Fruit fly (Drosophila melanogaster): ENCODE results near the gene Edem2.

DNA sequence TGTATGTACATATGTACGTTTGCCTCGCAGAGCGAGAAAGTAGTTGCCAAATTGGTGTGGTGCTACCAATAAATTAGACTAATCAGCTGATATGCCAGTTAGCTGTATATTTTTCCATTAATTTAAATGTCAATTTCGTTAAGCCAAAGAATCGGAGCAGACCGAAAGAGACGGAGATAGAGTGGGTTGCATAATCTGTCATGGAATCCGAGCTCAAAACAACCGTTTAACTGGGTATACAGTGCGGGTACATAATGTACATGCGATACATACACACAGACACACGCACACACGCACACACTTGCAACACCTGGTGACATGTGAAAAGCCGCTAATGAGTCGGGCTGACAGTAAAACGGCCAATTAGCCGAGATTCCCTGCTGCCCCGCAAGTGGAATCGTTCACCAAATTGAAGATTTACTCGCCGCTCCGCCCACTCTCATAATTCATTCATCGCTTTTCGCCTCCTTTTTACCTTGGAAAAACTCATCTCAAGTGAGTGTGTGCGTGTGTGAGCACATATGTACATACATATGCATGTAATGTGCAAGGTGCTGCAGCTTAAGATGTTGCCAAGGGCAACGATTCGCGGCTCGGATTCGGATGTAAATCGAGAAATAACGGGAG lies 836 bp upstream of the Edem2 start:
- no peak for TF ChIP-seq Blimp-1 (GFP tag; optimal IDR thresholded peaks at IDR 0.05)
- TF ChIP-seq dsx (GFP tag; optimal IDR thresholded peaks at IDR 0.05; ENCODE audit: poor library complexity, severe bottlenecking), result no peak
- TF ChIP-seq vri (GFP tag; optimal IDR thresholded peaks at IDR 0.05), result no peak
- TF ChIP-seq CG10631 (GFP tag; optimal IDR thresholded peaks at IDR 0.05), result no peak
- TF ChIP-seq CG11902 (GFP tag; optimal IDR thresholded peaks at IDR 0.05), result no peak
- peak; percentile 43 for TF ChIP-seq Eip78C (GFP tag)
- TF ChIP-seq CG9139 (GFP tag; optimal IDR thresholded peaks at IDR 0.05), result no peak
- TF ChIP-seq fkh (GFP tag; optimal IDR thresholded peaks at IDR 0.05), result no peak
- TF ChIP-seq CG7368 (GFP tag; optimal IDR thresholded peaks at IDR 0.05), result no peak
- TF ChIP-seq OdsH (GFP tag; optimal IDR thresholded peaks at IDR 0.05), result no peak
- TF ChIP-seq Eip93F (GFP tag; optimal IDR thresholded peaks at IDR 0.05), result no peak
- no peak for TF ChIP-seq achi (GFP tag; optimal IDR thresholded peaks at IDR 0.05)

All from whole organism, prepupa.